Fruit fly (Drosophila melanogaster) whole organism, larva: ENCODE results near the gene Mettl14.

Experiments
- noc ChIP-seq: fragments of 200-800 bp; sonication (Bioruptor generic); optimal IDR thresholded peaks from 3 replicates; lab custom pipeline; 2019; ENCODE audit warnings: missing biosample characterization, mild to moderate bottlenecking, missing genetic modification characterization, moderate library complexity

Gene Mettl14

DNA sequence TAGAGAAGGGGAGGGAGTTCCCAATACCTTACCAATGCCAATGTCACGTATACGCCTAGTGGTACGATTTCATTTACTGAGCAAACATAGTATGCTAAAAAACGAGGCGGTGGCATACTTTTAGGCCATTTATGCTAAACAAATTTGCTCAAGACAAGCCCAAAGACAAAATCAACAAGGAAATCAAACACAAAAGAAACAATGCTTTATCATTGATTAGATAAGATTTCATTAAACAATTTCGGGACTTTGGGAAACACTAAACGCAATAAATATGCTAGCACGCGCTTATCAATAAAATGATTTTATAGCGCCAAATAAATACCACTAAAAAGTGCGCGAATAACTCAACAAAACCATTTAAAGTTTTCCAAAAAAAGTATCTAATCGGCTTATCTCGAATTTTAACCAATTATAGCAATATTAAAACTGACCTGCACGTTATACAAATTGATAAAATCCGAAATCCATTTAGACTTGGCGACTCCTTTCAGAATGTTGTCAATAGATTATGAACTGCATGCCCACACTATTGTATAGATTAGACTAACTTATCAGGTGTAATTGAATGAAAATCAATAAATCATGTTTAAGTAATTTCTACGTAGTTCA, 42.4 kb downstream of the Mettl14 start:
- peak; percentile 89 for TF ChIP-seq noc (tag; lab: Kevin White, UChicago)

- TF ChIP-seq noc (tag; lab: Kevin White, UChicago), result no peak
Observed at dm6 chr2L:8351333-8351732, 43.1 kb downstream of the Mettl14 start.

DNA sequence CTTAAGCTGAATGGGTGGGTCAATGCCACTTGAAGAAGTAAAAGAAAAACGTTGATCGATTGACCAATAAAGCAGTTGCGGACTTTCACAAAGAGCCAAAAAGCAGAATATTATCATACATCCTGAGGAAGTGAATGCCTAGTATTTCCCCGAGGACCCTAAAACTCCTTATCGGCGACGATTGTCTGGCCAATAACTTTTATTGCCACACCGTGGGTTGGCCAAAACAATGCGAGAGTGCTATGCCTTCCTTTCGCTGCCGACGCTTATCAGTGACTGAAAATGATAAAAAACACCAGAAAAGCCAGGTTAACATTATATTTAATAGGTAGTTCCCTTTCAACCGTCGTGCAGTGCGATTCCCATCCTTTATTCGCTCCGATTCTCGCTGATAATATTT, 43.6 kb downstream of the Mettl14 start, which contains the start of gene Mur29B:
Mur29B (plus strand) TSS at position 324 of the 400 bp plus-strand sequence.
- no peak for TF ChIP-seq noc (tag; lab: Kevin White, UChicago)

dm6 chr2L:8355419-8355818, 47.2 kb downstream of the Mettl14 start:
- no peak for TF ChIP-seq noc (tag; lab: Kevin White, UChicago)
